Fruit fly (Drosophila melanogaster) whole organism, adult: ENCODE measurements around the gene CG11584.
A peak's percentile ranks its signal among the peaks of the same experiment; 100 is the strongest.

ENCODE experiments used
- CG11617 ChIP-seq: fragments of 200-800 bp; sonication (Bioruptor generic); optimal IDR thresholded peaks from 2 replicates; lab custom pipeline; 2017; ENCODE audit warnings: mild to moderate bottlenecking, missing biosample characterization, missing genetic modification reagents, missing genetic modification characterization
- CG12768 ChIP-seq: fragments of 200-800 bp; sonication (Bioruptor generic); optimal IDR thresholded peaks from 2 replicates; lab custom pipeline; 2017; ENCODE audit warnings: missing biosample characterization, missing genetic modification characterization, mild to moderate bottlenecking, moderate library complexity, missing genetic modification reagents
- CG14711 ChIP-seq: fragments of 200-800 bp; sonication (Bioruptor generic); optimal IDR thresholded peaks from 2 replicates; lab custom pipeline; 2018; ENCODE audit warnings: missing biosample characterization, mild to moderate bottlenecking, missing genetic modification characterization, moderate library complexity
- CG1620 ChIP-seq: fragments of 200-800 bp; sonication (Bioruptor generic); optimal IDR thresholded peaks from 2 replicates; lab custom pipeline; 2016; ENCODE audit warnings: missing biosample characterization, missing genetic modification characterization
- CG33017 ChIP-seq: fragments of 200-800 bp; sonication (Bioruptor generic); optimal IDR thresholded peaks from 2 replicates; lab custom pipeline; 2018; ENCODE audit warnings: missing biosample characterization, mild to moderate bottlenecking, missing genetic modification characterization, moderate library complexity
- CG5204 ChIP-seq: fragments of 200-800 bp; sonication (Bioruptor generic); optimal IDR thresholded peaks from 2 replicates; lab custom pipeline; 2016; ENCODE audit warnings: missing biosample characterization, missing genetic modification characterization
- CG7045 ChIP-seq: fragments of 200-800 bp; sonication (Bioruptor generic); optimal IDR thresholded peaks from 2 replicates; lab custom pipeline; 2017; ENCODE audit warnings: missing biosample characterization, mild to moderate bottlenecking, missing genetic modification characterization
- CG7101 ChIP-seq: fragments of 200-800 bp; sonication (Bioruptor generic); optimal IDR thresholded peaks from 2 replicates; lab custom pipeline; 2018; ENCODE audit warnings: missing biosample characterization, mild to moderate bottlenecking, missing genetic modification characterization, moderate library complexity
- Clk ChIP-seq: fragments of 200-800 bp; sonication (Bioruptor generic); optimal IDR thresholded peaks from 2 replicates; lab custom pipeline; 2017; ENCODE audit warnings: missing biosample characterization, missing genetic modification characterization
- Crg-1 ChIP-seq: fragments of 200-800 bp; sonication (Bioruptor generic); optimal IDR thresholded peaks from 2 replicates; lab custom pipeline; 2016; ENCODE audit warnings: missing biosample characterization, missing genetic modification characterization
- Hr96 ChIP-seq: fragments of 200-800 bp; sonication (Bioruptor generic); optimal IDR thresholded peaks from 2 replicates; lab custom pipeline; 2016; ENCODE audit warnings: missing biosample characterization, missing genetic modification characterization
- Mnt ChIP-seq: fragments of 200-800 bp; sonication (Bioruptor generic); optimal IDR thresholded peaks from 2 replicates; lab custom pipeline; 2016; ENCODE audit warnings: missing biosample characterization, mild to moderate bottlenecking, missing genetic modification characterization
- bab1 ChIP-seq: fragments of 200-800 bp; sonication (Bioruptor generic); optimal IDR thresholded peaks from 3 replicates; lab custom pipeline; 2019; ENCODE audit warnings: missing biosample characterization, mild to moderate bottlenecking, missing genetic modification characterization, moderate library complexity
- cic ChIP-seq: fragments of 200-800 bp; sonication (Bioruptor generic); optimal IDR thresholded peaks from 2 replicates; lab custom pipeline; 2017; ENCODE audit warnings: missing biosample characterization, mild to moderate bottlenecking, missing genetic modification characterization, moderate library complexity
- cnc ChIP-seq, 2 experiments: fragments of >200 bp; optimal IDR thresholded peaks; 2 replicates each; lab custom pipeline; 2017
- kay ChIP-seq: fragments of 200-800 bp; sonication (Bioruptor generic); peaks from one replicate; lab custom pipeline; 2016; ENCODE audit warnings: missing biosample characterization, missing genetic modification characterization, borderline replicate concordance
- ovo ChIP-seq: fragments of 200-800 bp; sonication (Bioruptor generic); optimal IDR thresholded peaks from 2 replicates; lab custom pipeline; 2016; ENCODE audit warnings: missing biosample characterization, missing genetic modification characterization
- pad ChIP-seq: fragments of 200-800 bp; sonication (Bioruptor generic); optimal IDR thresholded peaks from 3 replicates; lab custom pipeline; 2017; ENCODE audit warnings: missing biosample characterization, missing genetic modification characterization, mild to moderate bottlenecking, moderate library complexity, missing genetic modification reagents
- tj ChIP-seq: fragments of 200-800 bp; sonication (Bioruptor generic); optimal IDR thresholded peaks from 3 replicates; lab custom pipeline; 2017; ENCODE audit warnings: missing biosample characterization, mild to moderate bottlenecking, missing genetic modification characterization, moderate library complexity
- toe ChIP-seq: fragments of 200-800 bp; sonication (Bioruptor generic); optimal IDR thresholded peaks from 2 replicates; lab custom pipeline; 2016; ENCODE audit warnings: missing biosample characterization, missing genetic modification characterization

CG11584 gene

dm6 chrX:14211250-14211944, 30.6 kb downstream of the CG11584 start:
- TF ChIP-seq Mnt (GFP tag; lab: Kevin White, UChicago) (no peak), tj (GFP tag; lab: Kevin White, UChicago) (peak; percentile 1)

dm6 chrX:14212147-14212792, 31.4 kb downstream of the CG11584 start:
- TF ChIP-seq pad (peak; percentile 48), CG11617 (no peak), kay (peak; percentile 42), ovo (GFP tag; lab: Kevin White, UChicago) (peak; percentile 52)

- TF ChIP-seq tj (GFP tag; lab: Kevin White, UChicago): peak; percentile 35
- TF ChIP-seq Hr96 (GFP tag; lab: Kevin White, UChicago): no peak
- no peak for TF ChIP-seq CG11617
Measured at dm6 chrX:14213509-14214154, 32.8 kb downstream of the CG11584 start.

- peak; percentile 47 for TF ChIP-seq bab1 (GFP tag; lab: Kevin White, UChicago)
- TF ChIP-seq CG7101 (tag; lab: Kevin White, UChicago): peak; percentile 86
- peak; percentile 17 for TF ChIP-seq Hr96 (GFP tag; lab: Kevin White, UChicago)
- no peak for TF ChIP-seq cic (GFP tag; lab: Kevin White, UChicago)
- no peak for TF ChIP-seq Mnt (GFP tag; lab: Kevin White, UChicago)
- no peak for TF ChIP-seq Crg-1 (GFP tag; lab: Kevin White, UChicago)
- peak; percentile 76 for TF ChIP-seq CG12768 (GFP tag; lab: Kevin White, UChicago)
- peak; percentile 33 for TF ChIP-seq CG5204 (GFP tag; lab: Kevin White, UChicago)
- TF ChIP-seq CG14711 (tag; lab: Kevin White, UChicago): peak; percentile 78
- peak; percentile 76 for TF ChIP-seq tj (GFP tag; lab: Kevin White, UChicago)
- TF ChIP-seq pad: peak; percentile 64
- TF ChIP-seq toe (GFP tag; lab: Kevin White, UChicago): peak; percentile 24
- TF ChIP-seq cnc (optimal IDR thresholded peaks at IDR 0.05; lab: Kevin White, UChicago): no peak
- TF ChIP-seq Clk: peak; percentile 56
- peak; percentile 59 for TF ChIP-seq kay
- peak; percentile 68 for TF ChIP-seq CG11617
- TF ChIP-seq CG33017: peak; percentile 83
- peak; percentile 7 for TF ChIP-seq ovo (GFP tag; lab: Kevin White, UChicago)
- TF ChIP-seq CG1620 (GFP tag; lab: Kevin White, UChicago): no peak
- peak; percentile 88 for TF ChIP-seq CG7045 (GFP tag; lab: Kevin White, UChicago)
Measured at dm6 chrX:14214505-14215449, 33.9 kb downstream of the CG11584 start.

- no peak for TF ChIP-seq CG11617
- TF ChIP-seq CG12768 (GFP tag; lab: Kevin White, UChicago): no peak
- TF ChIP-seq cic (GFP tag; lab: Kevin White, UChicago): no peak
- no peak for TF ChIP-seq CG5204 (GFP tag; lab: Kevin White, UChicago)
- no peak for TF ChIP-seq CG7101 (tag; lab: Kevin White, UChicago)
- no peak for TF ChIP-seq Hr96 (GFP tag; lab: Kevin White, UChicago)
- TF ChIP-seq toe (GFP tag; lab: Kevin White, UChicago): no peak
- TF ChIP-seq CG1620 (GFP tag; lab: Kevin White, UChicago): no peak
- no peak for TF ChIP-seq kay
- TF ChIP-seq Clk: no peak
- no peak for TF ChIP-seq bab1 (GFP tag; lab: Kevin White, UChicago)
- no peak for TF ChIP-seq CG14711 (tag; lab: Kevin White, UChicago)
- TF ChIP-seq cnc (optimal IDR thresholded peaks at IDR 0.05; lab: Kevin White, UChicago): no peak
- TF ChIP-seq ovo (GFP tag; lab: Kevin White, UChicago): no peak
- no peak for TF ChIP-seq CG7045 (GFP tag; lab: Kevin White, UChicago)
- no peak for TF ChIP-seq pad
Measured at dm6 chrX:14215834-14216233, 35.0 kb downstream of the CG11584 start.

- no peak for TF ChIP-seq tj (GFP tag; lab: Kevin White, UChicago)
- no peak for TF ChIP-seq cnc (optimal IDR thresholded peaks at IDR 0.05; lab: Kevin White, UChicago)
Measured at dm6 chrX:14216844-14217243, 36.0 kb downstream of the CG11584 start.
